Fruit fly (Drosophila melanogaster) whole organism, embryonic: ENCODE data around the gene CG31816.

ENCODE experiments used
- Asciz ChIP-seq: fragments of 200-800 bp; sonication (Bioruptor generic); optimal IDR thresholded peaks from 2 replicates; lab custom pipeline; 2017; ENCODE audit warnings: missing biosample characterization, mild to moderate bottlenecking, missing genetic modification characterization, missing genetic modification reagents
- Atf-2 ChIP-seq: fragments of 200-800 bp; sonication (Bioruptor generic); optimal IDR thresholded peaks from 2 replicates; lab custom pipeline; 2016; ENCODE audit warnings: missing biosample characterization, missing genetic modification characterization
- Atf3 ChIP-seq: fragments of 200-800 bp; sonication (Bioruptor generic); optimal IDR thresholded peaks from 3 replicates; lab custom pipeline; 2016; ENCODE audit warnings: missing biosample characterization, missing genetic modification characterization
- BEAF-32 ChIP-seq: fragments of 200-800 bp; sonication (Bioruptor generic); optimal IDR thresholded peaks from 3 replicates; lab custom pipeline; 2017; ENCODE audit warnings: missing biosample characterization, missing genetic modification characterization, mild to moderate bottlenecking, moderate library complexity, missing genetic modification reagents
- Bteb2 ChIP-seq: fragments of 200-800 bp; sonication (Bioruptor generic); optimal IDR thresholded peaks from 2 replicates; lab custom pipeline; 2016; ENCODE audit warnings: missing biosample characterization, missing genetic modification characterization
- CG12236 ChIP-seq: fragments of 200-800 bp; sonication (Bioruptor generic); optimal IDR thresholded peaks from 2 replicates; lab custom pipeline; 2016; ENCODE audit warnings: missing biosample characterization, missing genetic modification characterization
- CG13894 ChIP-seq: fragments of 200-800 bp; sonication (Bioruptor generic); optimal IDR thresholded peaks from 3 replicates; lab custom pipeline; 2018; ENCODE audit warnings: missing biosample characterization, mild to moderate bottlenecking, missing genetic modification characterization, moderate library complexity
- CG15479 ChIP-seq: fragments of 200-800 bp; sonication (Bioruptor generic); optimal IDR thresholded peaks from 3 replicates; lab custom pipeline; 2019; ENCODE audit warnings: missing biosample characterization, mild to moderate bottlenecking, missing genetic modification characterization, moderate library complexity
- CG16815 ChIP-seq: fragments of 200-800 bp; sonication (Bioruptor generic); optimal IDR thresholded peaks from 3 replicates; lab custom pipeline; 2017; ENCODE audit warnings: missing biosample characterization, mild to moderate bottlenecking, missing genetic modification characterization
- CG18262 ChIP-seq: fragments of 200-800 bp; optimal IDR thresholded peaks from 3 replicates; lab custom pipeline; 2019; ENCODE audit warnings: missing biosample characterization, mild to moderate bottlenecking, missing genetic modification characterization, moderate library complexity
- CG2129 ChIP-seq: fragments of 200-800 bp; sonication (Bioruptor generic); IDR thresholded peaks from 2 replicates; pipeline ENCODE4 v1.3.6; 2022; ENCODE audit warnings: missing biosample characterization, missing genetic modification characterization; ENCODE audit not compliant: partially characterized antibody
- CG3163 ChIP-seq: fragments of 200-800 bp; sonication (Bioruptor generic); optimal IDR thresholded peaks from 3 replicates; lab custom pipeline; 2016; ENCODE audit warnings: missing biosample characterization, missing genetic modification characterization
- CG3281 ChIP-seq: fragments of 200-800 bp; sonication (Bioruptor generic); optimal IDR thresholded peaks from 3 replicates; lab custom pipeline; 2017; ENCODE audit warnings: missing biosample characterization, mild to moderate bottlenecking, missing genetic modification characterization
- CG5245 ChIP-seq: fragments of 200-800 bp; sonication (Bioruptor generic); optimal IDR thresholded peaks from 3 replicates; lab custom pipeline; 2016; ENCODE audit warnings: missing biosample characterization, missing genetic modification characterization
- CG6689 ChIP-seq: fragments of 200-800 bp; sonication (Bioruptor generic); IDR thresholded peaks from 2 replicates; pipeline ENCODE4 v1.3.6; 2022; ENCODE audit warnings: missing biosample characterization, missing genetic modification characterization
- CG6791 ChIP-seq: fragments of 200-800 bp; sonication (Bioruptor generic); IDR thresholded peaks from 3 replicates; pipeline ENCODE4 v1.3.6; 2022; ENCODE audit warnings: missing biosample characterization, missing genetic modification characterization; ENCODE audit not compliant: partially characterized antibody
- Drgx ChIP-seq: fragments of 200-800 bp; sonication (Bioruptor generic); IDR thresholded peaks from 2 replicates; pipeline ENCODE4 v1.3.6; 2022; ENCODE audit warnings: missing biosample characterization, missing genetic modification characterization
- Eip74EF ChIP-seq, 2 experiments: fragments of 200-800 bp in 1 of 2; fragments of >200 bp in 1 of 2; sonication (Bioruptor generic) in 1 of 2; optimal IDR thresholded peaks; 2 replicates each; lab custom pipeline; 2017 to 2019; ENCODE audit warnings: missing biosample characterization in 2 of 2, missing genetic modification characterization in 2 of 2, mild to moderate bottlenecking in 1 of 2, moderate library complexity in 1 of 2
- Gug ChIP-seq: fragments of 200-800 bp; sonication (Bioruptor generic); IDR thresholded peaks from 4 replicates; pipeline ENCODE4 v1.3.6; 2022; ENCODE audit warnings: missing biosample characterization, missing genetic modification characterization
- HmgD ChIP-seq: fragments of 200-800 bp; sonication (Bioruptor generic); optimal IDR thresholded peaks from 3 replicates; lab custom pipeline; 2016; ENCODE audit warnings: missing biosample characterization, missing genetic modification characterization
- Hmr ChIP-seq: fragments of 200-800 bp; sonication (Bioruptor generic); optimal IDR thresholded peaks from 3 replicates; lab custom pipeline; 2017; ENCODE audit warnings: mild to moderate bottlenecking, missing biosample characterization, missing genetic modification reagents, missing genetic modification characterization
- Hmx ChIP-seq: fragments of 200-800 bp; sonication (Bioruptor generic); optimal IDR thresholded peaks from 2 replicates; lab custom pipeline; 2016; ENCODE audit warnings: missing biosample characterization, missing genetic modification characterization
- Hsf ChIP-seq: fragments of 200-800 bp; sonication (Bioruptor generic); optimal IDR thresholded peaks from 3 replicates; lab custom pipeline; 2016; ENCODE audit warnings: missing biosample characterization, missing genetic modification characterization
- Mad ChIP-seq: fragments of 200-800 bp; sonication (Bioruptor generic); optimal IDR thresholded peaks from 2 replicates; lab custom pipeline; 2016; ENCODE audit warnings: missing biosample characterization, missing genetic modification characterization
- Ptx1 ChIP-seq: fragments of 200-800 bp; sonication (Bioruptor generic); IDR thresholded peaks from 2 replicates; pipeline ENCODE4 v1.3.6; 2022; ENCODE audit warnings: missing biosample characterization, missing genetic modification characterization
- Side ChIP-seq: fragments of 200-800 bp; sonication (Bioruptor generic); optimal IDR thresholded peaks from 2 replicates; lab custom pipeline; 2016; ENCODE audit warnings: missing biosample characterization, missing genetic modification characterization
- Xbp1 ChIP-seq: fragments of 200-800 bp; sonication (Bioruptor generic); optimal IDR thresholded peaks from 3 replicates; lab custom pipeline; 2016; ENCODE audit warnings: missing biosample characterization, mild to moderate bottlenecking, missing genetic modification characterization
- ara ChIP-seq: fragments of 200-800 bp; sonication (Bioruptor generic); IDR thresholded peaks from 2 replicates; pipeline ENCODE4 v1.3.6; 2022; ENCODE audit warnings: missing biosample characterization, missing genetic modification characterization
- ash1 ChIP-seq: fragments of 200-800 bp; sonication (Bioruptor generic); optimal IDR thresholded peaks from 2 replicates; lab custom pipeline; 2018; ENCODE audit warnings: missing biosample characterization, mild to moderate bottlenecking, missing genetic modification characterization
- bcd ChIP-seq: fragments of 200-800 bp; sonication (Bioruptor generic); optimal IDR thresholded peaks from 2 replicates; lab custom pipeline; 2017; ENCODE audit warnings: missing biosample characterization, mild to moderate bottlenecking, missing genetic modification characterization
- bigmax ChIP-seq: fragments of 200-800 bp; sonication (Bioruptor generic); optimal IDR thresholded peaks from 2 replicates; lab custom pipeline; 2018; ENCODE audit warnings: missing biosample characterization, mild to moderate bottlenecking, missing genetic modification characterization
- corto ChIP-seq: fragments of 200-800 bp; sonication (Bioruptor generic); optimal IDR thresholded peaks from 2 replicates; lab custom pipeline; 2016; ENCODE audit warnings: missing biosample characterization, mild to moderate bottlenecking, missing genetic modification characterization, moderate library complexity
- dysf ChIP-seq: fragments of 200-800 bp; sonication (Bioruptor generic); IDR thresholded peaks from 3 replicates; pipeline ENCODE4 v1.3.6; 2022; ENCODE audit warnings: missing biosample characterization, missing genetic modification characterization
- gsb ChIP-seq: fragments of 200-800 bp; sonication (Bioruptor generic); IDR thresholded peaks from 2 replicates; pipeline ENCODE4 v1.3.6; 2022; ENCODE audit warnings: missing biosample characterization, missing genetic modification characterization
- gt ChIP-seq: fragments of 200-800 bp; sonication (Bioruptor generic); IDR thresholded peaks from 2 replicates; pipeline ENCODE4 v1.3.6; 2022; ENCODE audit warnings: missing biosample characterization, missing genetic modification characterization
- inv ChIP-seq: fragments of 200-800 bp; sonication (Bioruptor generic); IDR thresholded peaks from 2 replicates; pipeline ENCODE4 v1.3.6; 2022; ENCODE audit warnings: missing biosample characterization, missing genetic modification characterization; ENCODE audit not compliant: partially characterized antibody
- lbe ChIP-seq: fragments of 200-800 bp; sonication (Bioruptor generic); optimal IDR thresholded peaks from 2 replicates; lab custom pipeline; 2016; ENCODE audit warnings: missing biosample characterization, mild to moderate bottlenecking, missing genetic modification characterization
- mld ChIP-seq: fragments of 200-800 bp; sonication (Bioruptor generic); IDR thresholded peaks from 3 replicates; pipeline ENCODE4 v1.3.6; 2022; ENCODE audit warnings: missing biosample characterization, missing genetic modification characterization; ENCODE audit not compliant: partially characterized antibody
- peb ChIP-seq: fragments of 200-800 bp; sonication (Bioruptor generic); IDR thresholded peaks from 2 replicates; pipeline ENCODE4 v1.3.6; 2022; ENCODE audit warnings: missing biosample characterization, missing genetic modification characterization
- phol ChIP-seq: fragments of 200-800 bp; sonication (Bioruptor generic); optimal IDR thresholded peaks from 3 replicates; lab custom pipeline; 2018; ENCODE audit warnings: missing biosample characterization, mild to moderate bottlenecking, missing genetic modification characterization, moderate library complexity
- repo ChIP-seq: fragments of 200-800 bp; sonication (Bioruptor generic); optimal IDR thresholded peaks from 2 replicates; lab custom pipeline; 2016; ENCODE audit warnings: missing biosample characterization, missing genetic modification characterization
- rib ChIP-seq: fragments of 200-800 bp; sonication (Bioruptor generic); IDR thresholded peaks from 2 replicates; pipeline ENCODE4 v1.3.6; 2022; ENCODE audit warnings: missing biosample characterization, missing genetic modification characterization
- sc ChIP-seq, 3 experiments: fragments of >200 bp in 2 of 3; fragments of 200-800 bp in 1 of 3; sonication (Bioruptor generic) in 1 of 3; optimal IDR thresholded peaks; 2 replicates in 2 of 3; 3 replicates in 1 of 3; lab custom pipeline; 2017; ENCODE audit warnings: mild to moderate bottlenecking in 1 of 3, missing biosample characterization in 1 of 3, missing genetic modification characterization in 1 of 3, missing genetic modification reagents in 1 of 3
- sens-2 ChIP-seq: fragments of 200-800 bp; sonication (Bioruptor generic); IDR thresholded peaks from 2 replicates; pipeline ENCODE4 v1.3.6; 2022; ENCODE audit warnings: missing biosample characterization, missing genetic modification characterization
- shn ChIP-seq: fragments of 200-800 bp; sonication (Bioruptor generic); optimal IDR thresholded peaks from 3 replicates; lab custom pipeline; 2016; ENCODE audit warnings: missing biosample characterization, missing genetic modification characterization
- sr ChIP-seq: fragments of 200-800 bp; sonication (Bioruptor generic); IDR thresholded peaks from 3 replicates; pipeline ENCODE4 v1.3.6; 2022; ENCODE audit warnings: missing biosample characterization, missing genetic modification characterization
- tio ChIP-seq: fragments of 200-800 bp; sonication (Bioruptor generic); optimal IDR thresholded peaks from 2 replicates; lab custom pipeline; 2017; ENCODE audit warnings: missing biosample characterization, missing genetic modification characterization, inconsistent platforms
- unpg ChIP-seq: fragments of 200-800 bp; sonication (Bioruptor generic); optimal IDR thresholded peaks from 3 replicates; lab custom pipeline; 2018; ENCODE audit warnings: missing biosample characterization, mild to moderate bottlenecking, missing genetic modification characterization, moderate library complexity
- z ChIP-seq: fragments of 200-800 bp; sonication (Bioruptor generic); IDR thresholded peaks from 3 replicates; pipeline ENCODE4 v1.3.6; 2022; ENCODE audit warnings: missing biosample characterization, missing genetic modification characterization
- zf30C ChIP-seq: fragments of 200-800 bp; sonication (Bioruptor generic); optimal IDR thresholded peaks from 3 replicates; lab custom pipeline; 2018; ENCODE audit warnings: missing biosample characterization, mild to moderate bottlenecking, missing genetic modification characterization

Gene CG31816

dm6 chr2L:16535071-16535581, 7.2 kb upstream of the CG31816 start (continued):
- TF ChIP-seq Atf3 = peak; percentile 49
- peak; percentile 8 for TF ChIP-seq lbe (GFP tag; lab: Kevin White, UChicago)
- peak; percentile 62 for TF ChIP-seq CG3163 (GFP tag; lab: Kevin White, UChicago)
- TF ChIP-seq mld (GFP tag; lab: Robert Waterston, UW) = no peak
- TF ChIP-seq sc (optimal IDR thresholded peaks at IDR 0.05; lab: Kevin White, UChicago) = no peak
- TF ChIP-seq sc (GFP tag; optimal IDR thresholded peaks at IDR 0.05; lab: Kevin White, UChicago) = peak; percentile 28
- TF ChIP-seq CG12236 (GFP tag; lab: Kevin White, UChicago) = peak; percentile 62
- TF ChIP-seq BEAF-32 (GFP tag; lab: Kevin White, UChicago) = no peak
- TF ChIP-seq phol (tag; lab: Kevin White, UChicago) = peak; percentile 84
- TF ChIP-seq inv (GFP tag; lab: Robert Waterston, UW) = no peak
- TF ChIP-seq Gug (GFP tag; lab: Robert Waterston, UW) = peak; percentile 63; the same call in 2 of the 4 replicates
- TF ChIP-seq Xbp1 = peak; percentile 70
- no peak for TF ChIP-seq CG6791 (GFP tag; lab: Robert Waterston, UW)
- TF ChIP-seq Atf-2 (GFP tag; lab: Kevin White, UChicago) = peak; percentile 74
- no peak for TF ChIP-seq ash1 (GFP tag; lab: Kevin White, UChicago)
- TF ChIP-seq peb (GFP tag; lab: Robert Waterston, UW) = no peak
- TF ChIP-seq HmgD (GFP tag; lab: Kevin White, UChicago) = no peak
- peak; percentile 72; the same call in 2 of the 3 replicates for TF ChIP-seq dysf (GFP tag; lab: Robert Waterston, UW)
- peak; percentile 52; the same call in 1 of the 2 replicates for TF ChIP-seq CG6689 (GFP tag; lab: Robert Waterston, UW)
- peak; percentile 57 for TF ChIP-seq unpg (GFP tag; lab: Kevin White, UChicago)
- TF ChIP-seq bigmax = no peak
- TF ChIP-seq CG5245 (GFP tag; lab: Kevin White, UChicago) = peak; percentile 17
- peak; percentile 19 for TF ChIP-seq Hmx (GFP tag; lab: Kevin White, UChicago)
- peak; percentile 76 for TF ChIP-seq bcd (GFP tag; lab: Kevin White, UChicago)
- peak in 1 of 2 experiments; percentile 65 for TF ChIP-seq Eip74EF (GFP tag; optimal IDR thresholded peaks at IDR 0.05; lab: Kevin White, UChicago)
- TF ChIP-seq rib = no peak
- TF ChIP-seq ara (GFP tag; lab: Robert Waterston, UW) = 0 out of 2 replicates have a peak, but pooled peaks have one; percentile 28
- no peak for TF ChIP-seq z (GFP tag; lab: Robert Waterston, UW)
- peak; percentile 69 for TF ChIP-seq Side

- peak; percentile 79 for TF ChIP-seq repo (GFP tag; lab: Kevin White, UChicago)
- peak; percentile 89 for TF ChIP-seq CG3281 (GFP tag; lab: Kevin White, UChicago)
- peak; percentile 82 for TF ChIP-seq Bteb2
- TF ChIP-seq CG16815 = peak; percentile 86
- peak; percentile 92 for TF ChIP-seq Drgx (GFP tag; lab: Robert Waterston, UW)
- TF ChIP-seq gt = peak; percentile 85
- peak; percentile 96 for TF ChIP-seq Asciz
- TF ChIP-seq gsb (GFP tag; lab: Robert Waterston, UW) = peak; percentile 76
- TF ChIP-seq Hsf (GFP tag; lab: Kevin White, UChicago) = peak; percentile 93
- TF ChIP-seq Hmr (GFP tag; lab: Kevin White, UChicago) = peak; percentile 94
- TF ChIP-seq tio (GFP tag; lab: Kevin White, UChicago) = peak; percentile 80
- TF ChIP-seq shn (GFP tag; lab: Kevin White, UChicago) = peak; percentile 81
- TF ChIP-seq CG15479 (GFP tag; lab: Kevin White, UChicago) = peak; percentile 84
- TF ChIP-seq sr = peak; percentile 84
- TF ChIP-seq CG18262 (tag; lab: Kevin White, UChicago) = peak; percentile 95
- peak; percentile 94 for TF ChIP-seq zf30C
- peak; percentile 94 for TF ChIP-seq Ptx1 (GFP tag; lab: Robert Waterston, UW)
- peak; percentile 69 for TF ChIP-seq corto (GFP tag; lab: Kevin White, UChicago)
- TF ChIP-seq Mad = peak; percentile 84
- no peak for TF ChIP-seq CG2129
- TF ChIP-seq sens-2 (GFP tag; lab: Robert Waterston, UW) = peak; percentile 86
- peak; percentile 83 for TF ChIP-seq CG13894 (tag; lab: Kevin White, UChicago)
Measured at dm6 chr2L:16535673-16536144, 6.6 kb upstream of the CG31816 start.
